Worm (Caenorhabditis elegans) whole organism, L3 larva: ENCODE results near the gene jud-4.
A peak's percentile ranks its signal among the peaks of the same experiment; 100 is the strongest.

Experiments
- R02D3.7 ChIP-seq: fragments of 150-350 bp; optimal IDR thresholded peaks from 2 replicates; lab custom pipeline; 2014; ENCODE audit warnings: missing biosample characterization, missing genetic modification characterization
- ZK546.5 ChIP-seq: sonication (generic microtip); optimal IDR thresholded peaks from 2 replicates; lab custom pipeline; 2017; ENCODE audit warnings: missing biosample characterization, missing genetic modification characterization
- aly-2 ChIP-seq: fragments of 150-350 bp; optimal IDR thresholded peaks from 2 replicates; lab custom pipeline; 2014; ENCODE audit warnings: missing biosample characterization, missing genetic modification characterization
- ama-1 ChIP-seq: fragments of 150-350 bp; optimal IDR thresholded peaks from 2 replicates; lab custom pipeline; 2018
- ceh-16 ChIP-seq: sonication (generic microtip); optimal IDR thresholded peaks from 2 replicates; lab custom pipeline; 2017; ENCODE audit warnings: missing biosample characterization, missing genetic modification characterization
- ceh-28 ChIP-seq: fragments of 150-350 bp; optimal IDR thresholded peaks from 2 replicates; lab custom pipeline; 2014; ENCODE audit warnings: missing biosample characterization, missing genetic modification reagents, missing genetic modification characterization
- ceh-82 ChIP-seq: fragments of 150-350 bp; optimal IDR thresholded peaks from 2 replicates; lab custom pipeline; 2014; ENCODE audit warnings: missing biosample characterization, missing genetic modification characterization
- ceh-9 ChIP-seq: sonication (generic microtip); optimal IDR thresholded peaks from 2 replicates; lab custom pipeline; 2018; ENCODE audit warnings: missing biosample characterization, missing genetic modification characterization
- egl-27 ChIP-seq: sonication (generic microtip); optimal IDR thresholded peaks from 4 replicates; lab custom pipeline; 2017; ENCODE audit warnings: missing biosample characterization, missing genetic modification reagents, missing genetic modification characterization
- elt-1 ChIP-seq: fragments of 150-350 bp; optimal IDR thresholded peaks from 2 replicates; lab custom pipeline; 2014; ENCODE audit warnings: missing biosample characterization, missing genetic modification characterization
- elt-3 ChIP-seq, 3 experiments: fragments of 150-350 bp in 1 of 3; sonication (generic microtip) in 2 of 3; optimal IDR thresholded peaks; 2 replicates in 2 of 3; 4 replicates in 1 of 3; lab custom pipeline; 2014 to 2017; ENCODE audit warnings: missing biosample characterization in 3 of 3, missing genetic modification characterization in 3 of 3
- fkh-10 ChIP-seq: sonication (generic microtip); optimal IDR thresholded peaks from 2 replicates; lab custom pipeline; 2017; ENCODE audit warnings: missing biosample characterization, missing genetic modification reagents, missing genetic modification characterization
- fos-1 ChIP-seq: fragments of 150-350 bp; optimal IDR thresholded peaks from 2 replicates; lab custom pipeline; 2014; ENCODE audit warnings: missing biosample characterization, missing genetic modification characterization
- hmg-11 ChIP-seq: sonication (generic microtip); optimal IDR thresholded peaks from 2 replicates; lab custom pipeline; 2016; ENCODE audit warnings: missing genetic modification characterization, missing compliant biosample characterization
- lin-15B ChIP-seq: fragments of 150-350 bp; optimal IDR thresholded peaks from 2 replicates; lab custom pipeline; 2014; ENCODE audit warnings: missing biosample characterization, missing genetic modification characterization
- lin-39 ChIP-seq: fragments of 150-350 bp; optimal IDR thresholded peaks from 2 replicates; lab custom pipeline; 2018; ENCODE audit warnings: missing biosample characterization, missing genetic modification reagents, missing genetic modification characterization
- lsy-12 ChIP-seq: sonication (generic microtip); optimal IDR thresholded peaks from 2 replicates; lab custom pipeline; 2016; ENCODE audit warnings: mild to moderate bottlenecking, missing genetic modification characterization, missing compliant biosample characterization
- nfya-1 ChIP-seq: sonication (generic microtip); optimal IDR thresholded peaks from 2 replicates; lab custom pipeline; 2017; ENCODE audit warnings: missing genetic modification characterization, mild to moderate bottlenecking, missing compliant biosample characterization, antibody characterized with exemption, moderate library complexity; ENCODE audit not compliant: insufficient read depth
- nhr-11 ChIP-seq: fragments of 150-350 bp; optimal IDR thresholded peaks from 2 replicates; lab custom pipeline; 2014; ENCODE audit warnings: missing biosample characterization, missing genetic modification characterization
- nhr-12 ChIP-seq: fragments of 150-350 bp; optimal IDR thresholded peaks from 2 replicates; lab custom pipeline; 2014; ENCODE audit warnings: missing biosample characterization, missing genetic modification characterization
- nhr-23 ChIP-seq: fragments of 150-350 bp; optimal IDR thresholded peaks from 2 replicates; lab custom pipeline; 2014; ENCODE audit warnings: missing biosample characterization, missing genetic modification reagents, missing genetic modification characterization
- nhr-237 ChIP-seq: fragments of 150-350 bp; optimal IDR thresholded peaks from 2 replicates; lab custom pipeline; 2014; ENCODE audit warnings: missing biosample characterization, missing genetic modification characterization
- nhr-25 ChIP-seq: sonication (generic microtip); optimal IDR thresholded peaks from 2 replicates; lab custom pipeline; 2017; ENCODE audit warnings: missing biosample characterization, missing genetic modification characterization
- nhr-28 ChIP-seq: fragments of 150-350 bp; optimal IDR thresholded peaks from 2 replicates; lab custom pipeline; 2014; ENCODE audit warnings: missing biosample characterization, missing genetic modification characterization
- nhr-43 ChIP-seq: sonication (generic microtip); optimal IDR thresholded peaks from 2 replicates; lab custom pipeline; 2016; ENCODE audit warnings: mild to moderate bottlenecking, missing genetic modification characterization, missing compliant biosample characterization; ENCODE audit not compliant: poor library complexity, severe bottlenecking
- nhr-67 ChIP-seq: fragments of 150-350 bp; optimal IDR thresholded peaks from 2 replicates; lab custom pipeline; 2014; ENCODE audit warnings: missing biosample characterization, missing genetic modification characterization
- nhr-76 ChIP-seq: fragments of 150-350 bp; sonication (generic microtip); optimal IDR thresholded peaks from 5 replicates; lab custom pipeline; 2014; ENCODE audit warnings: missing biosample characterization, missing genetic modification characterization
- nhr-77 ChIP-seq: fragments of 150-350 bp; optimal IDR thresholded peaks from 2 replicates; lab custom pipeline; 2014; ENCODE audit warnings: missing biosample characterization, missing genetic modification characterization
- pha-4 ChIP-seq: fragments of 150-350 bp; optimal IDR thresholded peaks from 2 replicates; lab custom pipeline; 2014; ENCODE audit warnings: missing biosample characterization, missing genetic modification reagents, missing genetic modification characterization
- sea-2 ChIP-seq: fragments of 150-350 bp; sonication (generic microtip); optimal IDR thresholded peaks from 4 replicates; lab custom pipeline; 2014; ENCODE audit warnings: missing biosample characterization, missing genetic modification reagents, missing genetic modification characterization
- snpc-4 ChIP-seq: fragments of 150-350 bp; optimal IDR thresholded peaks from 2 replicates; lab custom pipeline; 2014; ENCODE audit warnings: missing biosample characterization, missing genetic modification characterization
- tbx-2 ChIP-seq: sonication (generic microtip); optimal IDR thresholded peaks from 2 replicates; lab custom pipeline; 2016; ENCODE audit warnings: mild to moderate bottlenecking, missing genetic modification characterization, missing compliant biosample characterization
- unc-39 ChIP-seq: sonication (generic microtip); optimal IDR thresholded peaks from 4 replicates; lab custom pipeline; 2017; ENCODE audit warnings: missing biosample characterization, missing genetic modification characterization
- unc-62 ChIP-seq: fragments of 150-350 bp; sonication (generic microtip); optimal IDR thresholded peaks from 4 replicates; lab custom pipeline; 2014; ENCODE audit warnings: missing biosample characterization, missing genetic modification reagents, missing genetic modification characterization
- zag-1 ChIP-seq: fragments of 150-350 bp; optimal IDR thresholded peaks from 2 replicates; lab custom pipeline; 2014; ENCODE audit warnings: missing biosample characterization, missing genetic modification characterization
- ztf-4 ChIP-seq: fragments of 150-350 bp; optimal IDR thresholded peaks from 2 replicates; lab custom pipeline; 2014; ENCODE audit warnings: missing biosample characterization, missing genetic modification characterization

Gene jud-4

DNA sequence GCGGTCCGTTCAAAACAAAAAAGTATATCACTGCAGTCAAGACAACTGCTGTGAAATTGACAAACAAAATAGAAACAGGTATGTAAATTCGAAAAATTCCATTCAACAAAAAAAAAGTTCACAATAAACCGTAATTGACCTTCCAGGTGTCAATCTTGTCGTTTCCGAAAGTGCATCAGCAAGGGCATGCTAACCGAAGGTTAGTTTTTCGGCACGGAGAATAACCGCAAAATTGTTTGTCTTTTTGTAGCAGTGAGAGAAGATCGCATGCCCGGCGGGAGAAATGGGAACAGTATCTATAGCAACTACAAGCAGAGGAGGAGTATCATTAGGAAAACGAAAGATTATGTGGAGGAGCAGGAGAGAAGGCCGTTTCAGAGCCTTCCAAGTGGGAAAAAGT lies 28.8 kb downstream of the jud-4 start:
- no peak for TF ChIP-seq R02D3.7
- TF ChIP-seq ceh-9 (tag; lab: Kevin White, UChicago): no peak
- peak; percentile 87 for TF ChIP-seq nhr-25 (tag; lab: Kevin White, UChicago)
- TF ChIP-seq nhr-67 (tag; lab: Kevin White, UChicago): no peak
- TF ChIP-seq zag-1: no peak
- TF ChIP-seq lin-15B: no peak

DNA sequence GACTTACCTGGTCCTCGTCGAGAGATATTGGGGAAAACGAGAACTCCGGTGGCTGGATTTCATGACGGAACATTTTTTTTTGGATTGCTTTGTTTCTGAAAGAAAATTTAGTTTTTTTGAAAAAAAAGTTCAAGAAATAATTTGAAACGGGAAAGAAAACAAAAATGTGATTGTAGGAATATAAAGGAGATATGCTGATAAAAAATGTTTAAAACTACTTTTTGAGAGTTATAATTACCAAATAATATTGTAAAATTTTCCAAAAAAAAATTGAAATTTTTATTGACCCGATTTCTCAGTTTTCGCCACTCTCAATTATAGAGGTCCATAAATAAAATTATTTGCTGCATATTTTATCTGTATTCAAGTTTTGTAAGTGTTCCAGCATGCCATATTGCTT lies 33.2 kb downstream of the jud-4 start, which contains the start of gene glb-28:
glb-28 (minus strand) TSS at position 101 of the 400 bp plus-strand sequence.
- TF ChIP-seq nhr-77 (tag; lab: Kevin White, UChicago) (no peak), nhr-28 (no peak), nhr-12 (no peak), nhr-43 (no peak), hmg-11 (tag; lab: Kevin White, UChicago) (no peak), elt-1 (tag; lab: Kevin White, UChicago) (no peak), lin-15B (no peak), ZK546.5 (tag; lab: Kevin White, UChicago) (no peak), fos-1 (no peak), R02D3.7 (no peak), nhr-11 (no peak)

DNA sequence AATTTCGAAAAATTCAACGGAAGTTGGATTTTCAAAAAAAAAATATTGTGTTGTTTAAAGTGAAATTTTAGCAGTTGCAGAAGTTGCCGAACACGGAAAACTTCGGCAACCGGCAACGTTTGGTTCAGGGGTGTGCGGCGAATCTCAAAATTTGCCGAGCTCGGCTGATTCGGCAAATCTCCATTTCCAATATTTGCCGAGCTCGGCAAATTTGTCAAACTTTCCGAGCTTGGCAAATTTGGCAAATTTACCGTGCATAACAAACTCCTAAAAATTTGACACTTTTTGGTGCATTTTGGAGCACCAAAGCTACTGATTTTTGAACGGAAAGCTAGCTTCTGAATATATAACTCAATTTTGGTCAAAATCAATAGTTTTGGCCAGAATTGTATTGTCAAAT lies 37.3 kb downstream of the jud-4 start:
- TF ChIP-seq nhr-23 (tag; lab: Kevin White, UChicago) (no peak), R02D3.7 (no peak), nhr-76 (tag; lab: Kevin White, UChicago) (no peak), tbx-2 (no peak), lsy-12 (tag; lab: Kevin White, UChicago) (no peak), unc-62 (GFP tag; lab: Kevin White, UChicago) (no peak), aly-2 (tag; lab: Kevin White, UChicago) (no peak), nhr-237 (no peak), fos-1 (no peak)

ce11 chrX:15321791-15322190 lies 37.9 kb downstream of the jud-4 start:
- no peak for TF ChIP-seq nhr-23 (tag; lab: Kevin White, UChicago)
- no peak for TF ChIP-seq hmg-11 (tag; lab: Kevin White, UChicago)
- TF ChIP-seq ceh-28 (tag; lab: Kevin White, UChicago): no peak
- TF ChIP-seq lin-39 (tag; lab: Kevin White, UChicago): no peak
- no peak for TF ChIP-seq nhr-11
- no peak for TF ChIP-seq ama-1 (lab: Kevin White, UChicago)
- TF ChIP-seq sea-2: no peak
- TF ChIP-seq fos-1: no peak
- TF ChIP-seq unc-39: no peak
- no peak for TF ChIP-seq ceh-16 (tag; lab: Kevin White, UChicago)
- no peak for TF ChIP-seq fkh-10 (GFP tag; lab: Kevin White, UChicago)

DNA sequence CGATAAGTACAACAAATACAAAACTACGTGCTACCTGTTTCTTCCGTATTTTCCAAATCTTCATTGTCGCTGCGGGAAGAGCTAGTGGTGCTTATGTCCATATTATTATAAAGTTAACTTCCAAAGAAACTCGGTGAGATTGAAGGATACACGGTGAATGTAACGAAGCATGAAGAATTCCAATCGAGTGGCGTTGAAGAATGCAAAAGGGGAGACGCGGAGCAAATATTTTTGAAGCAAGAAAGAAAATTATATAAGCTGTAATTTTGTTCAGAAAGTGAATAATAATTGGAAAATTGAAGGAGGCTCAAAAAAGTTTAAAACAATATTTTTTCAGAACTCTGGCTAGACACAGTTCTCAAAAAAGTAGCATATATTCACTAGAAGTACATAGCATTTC lies 41.8 kb downstream of the jud-4 start, which contains the start of gene Y15E3A.3:
Y15E3A.3 (minus strand) TSS at position 101 of the 400 bp plus-strand sequence.
- TF ChIP-seq elt-1 (tag; lab: Kevin White, UChicago) (no peak), nhr-77 (tag; lab: Kevin White, UChicago) (no peak), ceh-82 (tag; lab: Kevin White, UChicago) (no peak), snpc-4 (tag; lab: Kevin White, UChicago) (no peak), ztf-4 (tag; lab: Kevin White, UChicago) (no peak), nhr-237 (no peak), ama-1 (lab: Kevin White, UChicago) (no peak), egl-27 (tag; lab: Kevin White, UChicago) (no peak), sea-2 (no peak), R02D3.7 (no peak), pha-4 (no peak)

DNA sequence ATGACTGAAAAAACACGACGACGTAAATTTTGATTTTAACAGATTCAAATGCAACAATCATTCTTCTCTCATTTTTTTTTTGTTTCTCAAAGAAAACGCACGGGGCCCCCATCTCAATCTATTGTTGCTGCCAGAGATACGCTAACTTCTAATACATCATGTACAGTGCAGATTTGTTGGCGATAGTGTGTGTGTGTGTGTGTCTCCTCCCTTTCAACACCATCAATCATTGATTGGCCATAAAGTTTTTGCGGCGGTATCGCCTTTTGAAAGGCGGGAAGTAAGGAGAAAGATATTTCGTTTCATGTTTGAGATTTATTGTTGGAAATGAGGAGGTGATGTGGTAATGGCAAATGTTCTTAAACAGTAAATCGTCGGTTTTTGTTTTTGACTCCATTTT lies 43.3 kb downstream of the jud-4 start:
- TF ChIP-seq unc-62 (GFP tag; lab: Kevin White, UChicago) (peak; percentile 22), egl-27 (tag; lab: Kevin White, UChicago) (no peak), nhr-43 (peak; percentile 15), nhr-25 (tag; lab: Kevin White, UChicago) (peak; percentile 72), elt-1 (tag; lab: Kevin White, UChicago) (peak; percentile 92), zag-1 (no peak), elt-3 (tag; optimal IDR thresholded peaks at IDR 0.05; lab: Kevin White, UChicago) (peak in 1 of 3 experiments; percentile 18), nhr-23 (tag; lab: Kevin White, UChicago) (peak; percentile 34), nfya-1 (tag; lab: Kevin White, UChicago) (peak; percentile 6)
